Fruit fly (Drosophila melanogaster) whole organism, wandering third instar larva: ENCODE results near the gene mRpL33.

Experiments
- pan ChIP-seq: fragments of >200 bp; optimal IDR thresholded peaks from 2 replicates; lab custom pipeline; 2017
- rgr ChIP-seq: fragments of 200-800 bp; sonication (Bioruptor generic); optimal IDR thresholded peaks from 3 replicates; lab custom pipeline; 2016; ENCODE audit warnings: missing biosample characterization, mild to moderate bottlenecking, missing genetic modification characterization

- TF ChIP-seq pan (lab: Kevin White, UChicago) = no peak
- no peak for TF ChIP-seq rgr
These were observed 36.5 kb upstream of the mRpL33 start for dm6 chrX:4358515-4358914.
